Fruit fly (Drosophila melanogaster): Measurements from ENCODE around the gene CG32500.

CG32500 gene

dm6 chrX:21631452-21631851 lies 7.9 kb upstream of the CG32500 start (continued):
- TF ChIP-seq Atf3 (GFP tag; optimal IDR thresholded peaks at IDR 0.05) (peak; percentile 18), Dip3 (GFP tag; optimal IDR thresholded peaks at IDR 0.05) (peak; percentile 51), D (optimal IDR thresholded peaks at IDR 0.05) (no peak), D (GFP tag; optimal IDR thresholded peaks at IDR 0.05) (peak; percentile 75), zen (tag; optimal IDR thresholded peaks at IDR 0.05) (peak; percentile 66), dmrt11E (tag; optimal IDR thresholded peaks at IDR 0.05) (peak; percentile 82), CG17361 (GFP tag; IDR thresholded peaks at IDR 0.05) (peak; percentile 70; the same call in 2 of the 3 replicates), Blimp-1 (GFP tag; optimal IDR thresholded peaks at IDR 0.05) (peak; percentile 83), Max (GFP tag; optimal IDR thresholded peaks at IDR 0.05) (peak; percentile 70), peb (GFP tag; IDR thresholded peaks at IDR 0.05) (no peak), CG12071 (GFP tag; optimal IDR thresholded peaks at IDR 0.05) (no peak), CG11723 (GFP tag; optimal IDR thresholded peaks at IDR 0.05) (no peak), row (GFP tag; IDR thresholded peaks at IDR 0.05) (peak; percentile 87), CG32532 (GFP tag; IDR thresholded peaks at IDR 0.05) (no peak), CG10462 (GFP tag; optimal IDR thresholded peaks at IDR 0.05) (peak; percentile 28), cwo (GFP tag; optimal IDR thresholded peaks at IDR 0.05) (peak; percentile 28), hbn (GFP tag; IDR thresholded peaks at IDR 0.05; ENCODE audit: partially characterized antibody) (no peak), shn (GFP tag; optimal IDR thresholded peaks at IDR 0.05) (peak; percentile 58), danr (GFP tag; IDR thresholded peaks at IDR 0.05) (no peak), ro (GFP tag; IDR thresholded peaks at IDR 0.05) (no peak; the same call in 1 of the 2 replicates), Dad (GFP tag; optimal IDR thresholded peaks at IDR 0.05) (peak; percentile 37), CG1233 (GFP tag; optimal IDR thresholded peaks at IDR 0.05) (peak; percentile 67), grau (tag; optimal IDR thresholded peaks at IDR 0.05) (peak; percentile 76), trh (GFP tag; optimal IDR thresholded peaks at IDR 0.05) (no peak), CG17568 (GFP tag; optimal IDR thresholded peaks at IDR 0.05) (peak; percentile 55), insv (GFP tag; optimal IDR thresholded peaks at IDR 0.05) (no peak), CG7839 (tag; optimal IDR thresholded peaks at IDR 0.05) (peak; percentile 70), Hr51 (GFP tag; optimal IDR thresholded peaks at IDR 0.05) (peak; percentile 27 to 71), cad (GFP tag; optimal IDR thresholded peaks at IDR 0.05) (no peak), CG31441 (GFP tag; IDR thresholded peaks at IDR 0.05) (peak; percentile 77), wor (GFP tag; IDR thresholded peaks at IDR 0.05) (peak; percentile 55; the same call in 1 of the 2 replicates), CG6272 (GFP tag; IDR thresholded peaks at IDR 0.05) (no peak), psq (GFP tag; optimal IDR thresholded peaks at IDR 0.05) (peak; percentile 16), CG9437 (GFP tag; optimal IDR thresholded peaks at IDR 0.05) (peak; percentile 49), Trl (optimal IDR thresholded peaks at IDR 0.05) (no peak), Trl (GFP tag; optimal IDR thresholded peaks at IDR 0.05) (peak; percentile 70), CG12769 (tag; optimal IDR thresholded peaks at IDR 0.05) (peak; percentile 44), Doc3 (GFP tag; IDR thresholded peaks at IDR 0.05; ENCODE audit: partially characterized antibody) (no peak), hb (GFP tag; IDR thresholded peaks at IDR 0.05; ENCODE audit: partially characterized antibody) (no peak), CG3847 (GFP tag; IDR thresholded peaks at IDR 0.05) (no peak; the same call in 1 of the 2 replicates), z (GFP tag; IDR thresholded peaks at IDR 0.05) (no peak), CG14441 (GFP tag; IDR thresholded peaks at IDR 0.05) (no peak), ab (GFP tag; optimal IDR thresholded peaks at IDR 0.05) (no peak), CG14050 (GFP tag; IDR thresholded peaks at IDR 0.05) (peak; percentile 37; the same call in 2 of the 3 replicates), croc (GFP tag; conservative IDR thresholded peaks at IDR 0.05) (peak; percentile 49; the same call in 2 of the 3 replicates), CG6689 (GFP tag; IDR thresholded peaks at IDR 0.05) (peak; percentile 69), CG4404 (GFP tag; IDR thresholded peaks at IDR 0.05) (no peak), Nf-YC (tag; optimal IDR thresholded peaks at IDR 0.05) (peak; percentile 59), bab2 (GFP tag; optimal IDR thresholded peaks at IDR 0.05) (peak; percentile 65), E2f1 (GFP tag; IDR thresholded peaks at IDR 0.05) (no peak; the same call in 1 of the 2 replicates), luna (GFP tag; optimal IDR thresholded peaks at IDR 0.05) (no peak), Six4 (GFP tag; optimal IDR thresholded peaks at IDR 0.05) (peak; percentile 65)

Measured in whole organism, embryonic.